Worm (Caenorhabditis elegans) whole organism, young adult: ENCODE data around the gene taf-11.3.

Source experiments
- B0019.2 ChIP-seq: fragments of 200-800 bp; sonication (Bioruptor generic); conservative IDR thresholded peaks from 2 replicates; pipeline ENCODE4 v1.3.6; 2022; ENCODE audit warnings: missing genetic modification reagents, missing genetic modification characterization, missing compliant biosample characterization
- B0261.1 ChIP-seq: sonication (generic microtip); optimal IDR thresholded peaks from 2 replicates; lab custom pipeline; 2016; ENCODE audit warnings: mild to moderate bottlenecking, missing genetic modification characterization, moderate library complexity, missing compliant biosample characterization
- D2030.7 ChIP-seq: fragments of 200-800 bp; sonication (Bioruptor generic); IDR thresholded peaks from 2 replicates; pipeline ENCODE4 v1.3.6; 2022; ENCODE audit warnings: missing genetic modification reagents, missing genetic modification characterization, missing compliant biosample characterization
- F22D6.2 ChIP-seq: sonication (generic microtip); optimal IDR thresholded peaks from 2 replicates; lab custom pipeline; 2016; ENCODE audit warnings: mild to moderate bottlenecking, missing genetic modification characterization, missing compliant biosample characterization
- F39B2.1 ChIP-seq: fragments of 200-800 bp; sonication (Bioruptor generic); IDR thresholded peaks from 2 replicates; pipeline ENCODE4 v1.3.6; 2022; ENCODE audit warnings: missing genetic modification reagents, missing genetic modification characterization, missing compliant biosample characterization
- F49E8.2 ChIP-seq: sonication (generic microtip); optimal IDR thresholded peaks from 3 replicates; lab custom pipeline; 2017; ENCODE audit warnings: missing genetic modification characterization, mild to moderate bottlenecking, missing compliant biosample characterization, antibody characterized with exemption, moderate library complexity; ENCODE audit not compliant: insufficient read depth
- T07F8.4 ChIP-seq: sonication (generic microtip); optimal IDR thresholded peaks from 2 replicates; lab custom pipeline; 2016; ENCODE audit warnings: mild to moderate bottlenecking, missing genetic modification characterization, moderate library complexity, missing compliant biosample characterization
- Y53F4B.3 ChIP-seq: fragments of 200-800 bp; sonication (Bioruptor generic); IDR thresholded peaks from 2 replicates; pipeline ENCODE4 v1.3.6; 2022; ENCODE audit warnings: missing genetic modification reagents, missing genetic modification characterization, missing compliant biosample characterization
- Y56A3A.18 ChIP-seq: fragments of 200-800 bp; sonication (Bioruptor generic); IDR thresholded peaks from 2 replicates; pipeline ENCODE4 v1.3.6; 2022; ENCODE audit warnings: missing genetic modification reagents, missing genetic modification characterization, missing compliant biosample characterization
- aptf-3 ChIP-seq: fragments of 200-800 bp; sonication (Bioruptor generic); IDR thresholded peaks from 2 replicates; pipeline ENCODE4 v1.3.6; 2022; ENCODE audit warnings: missing genetic modification characterization, missing compliant biosample characterization
- atf-7 ChIP-seq: sonication (generic microtip); optimal IDR thresholded peaks from 2 replicates; lab custom pipeline; 2017; ENCODE audit warnings: mild to moderate bottlenecking, missing genetic modification characterization, missing compliant biosample characterization
- attf-3 ChIP-seq: fragments of 200-800 bp; sonication (Bioruptor generic); conservative IDR thresholded peaks from 2 replicates; pipeline ENCODE4 v1.3.6; 2022; ENCODE audit warnings: missing genetic modification reagents, missing genetic modification characterization, missing compliant biosample characterization
- attf-5 ChIP-seq: fragments of 200-800 bp; sonication (Bioruptor generic); optimal IDR thresholded peaks from 2 replicates; lab custom pipeline; 2018; ENCODE audit warnings: mild to moderate bottlenecking, missing genetic modification characterization, missing compliant biosample characterization
- bed-1 ChIP-seq: fragments of 200-800 bp; sonication (Bioruptor generic); IDR thresholded peaks from 2 replicates; pipeline ENCODE4 v1.3.6; 2022; ENCODE audit warnings: missing genetic modification reagents, missing genetic modification characterization, missing compliant biosample characterization
- bed-2 ChIP-seq: fragments of 200-800 bp; sonication (Bioruptor generic); IDR thresholded peaks from 2 replicates; pipeline ENCODE4 v1.3.6; 2022; ENCODE audit warnings: missing genetic modification reagents, missing genetic modification characterization, missing compliant biosample characterization
- ccch-3 ChIP-seq: fragments of 200-800 bp; sonication (Bioruptor generic); optimal IDR thresholded peaks from 2 replicates; lab custom pipeline; 2018; ENCODE audit warnings: mild to moderate bottlenecking, missing genetic modification characterization, missing compliant biosample characterization
- cebp-1 ChIP-seq, 2 experiments: fragments of 200-800 bp in 1 of 2; sonication (Bioruptor generic) in 1 of 2; sonication (generic microtip) in 1 of 2; IDR thresholded peaks in 1 of 2; optimal IDR thresholded peaks in 1 of 2; 2 replicates each; pipeline versions ENCODE4 v1.3.6 to Lab custom; 2017 to 2022; ENCODE audit warnings: missing compliant biosample characterization in 2 of 2, missing genetic modification characterization in 2 of 2, mild to moderate bottlenecking in 1 of 2, missing genetic modification reagents in 1 of 2, moderate library complexity in 1 of 2
- ceh-40 ChIP-seq: fragments of 200-800 bp; sonication (Bioruptor generic); IDR thresholded peaks from 2 replicates; pipeline ENCODE4 v1.3.6; 2022; ENCODE audit warnings: missing genetic modification characterization, missing compliant biosample characterization
- ceh-58 ChIP-seq: fragments of 200-800 bp; sonication (Bioruptor generic); IDR thresholded peaks from 2 replicates; pipeline ENCODE4 v1.3.6; 2022; ENCODE audit warnings: missing genetic modification characterization, missing compliant biosample characterization
- ceh-79 ChIP-seq: sonication (generic microtip); optimal IDR thresholded peaks from 2 replicates; lab custom pipeline; 2017; ENCODE audit warnings: mild to moderate bottlenecking, missing genetic modification characterization, missing compliant biosample characterization
- ceh-91 ChIP-seq: fragments of 200-800 bp; sonication (Bioruptor generic); IDR thresholded peaks from 2 replicates; pipeline ENCODE4 v1.3.6; 2022; ENCODE audit warnings: missing genetic modification reagents, missing genetic modification characterization, missing compliant biosample characterization
- dox-1 ChIP-seq: fragments of 200-800 bp; sonication (Bioruptor generic); IDR thresholded peaks from 2 replicates; pipeline ENCODE4 v1.3.6; 2022; ENCODE audit warnings: missing genetic modification reagents, missing genetic modification characterization, missing compliant biosample characterization
- dpff-1 ChIP-seq: sonication (generic microtip); optimal IDR thresholded peaks from 2 replicates; lab custom pipeline; 2017; ENCODE audit warnings: mild to moderate bottlenecking, missing genetic modification characterization, missing compliant biosample characterization
- dpl-1 ChIP-seq: fragments of 150-350 bp; optimal IDR thresholded peaks from 2 replicates; lab custom pipeline; 2014; ENCODE audit warnings: missing biosample characterization, missing genetic modification reagents, missing genetic modification characterization
- efl-1 ChIP-seq: fragments of 150-350 bp; optimal IDR thresholded peaks from 2 replicates; lab custom pipeline; 2014; ENCODE audit warnings: missing biosample characterization, missing genetic modification reagents, missing genetic modification characterization
- egl-18 ChIP-seq: fragments of 200-800 bp; sonication (Bioruptor generic); IDR thresholded peaks from 2 replicates; pipeline ENCODE4 v1.3.6; 2022; ENCODE audit warnings: missing genetic modification reagents, missing genetic modification characterization, missing compliant biosample characterization
- ekl-4 ChIP-seq: fragments of 200-800 bp; sonication (Bioruptor generic); IDR thresholded peaks from 2 replicates; pipeline ENCODE4 v1.3.6; 2022; ENCODE audit warnings: missing genetic modification reagents, missing genetic modification characterization, missing compliant biosample characterization
- ets-4 ChIP-seq: fragments of 200-800 bp; sonication (Bioruptor generic); optimal IDR thresholded peaks from 2 replicates; lab custom pipeline; 2018; ENCODE audit warnings: mild to moderate bottlenecking, missing genetic modification characterization, missing compliant biosample characterization
- hlh-12 ChIP-seq: sonication (generic microtip); optimal IDR thresholded peaks from 2 replicates; lab custom pipeline; 2016; ENCODE audit warnings: missing genetic modification characterization, missing compliant biosample characterization
- hlh-26 ChIP-seq: fragments of 200-800 bp; sonication (Bioruptor generic); conservative IDR thresholded peaks from 2 replicates; pipeline ENCODE4 v1.3.6; 2022; ENCODE audit warnings: missing genetic modification reagents, missing genetic modification characterization, missing compliant biosample characterization
- lag-1 ChIP-seq: fragments of 200-800 bp; sonication (Bioruptor generic); IDR thresholded peaks from 2 replicates; pipeline ENCODE4 v1.3.6; 2022; ENCODE audit warnings: missing genetic modification reagents, missing genetic modification characterization, missing compliant biosample characterization
- let-607 ChIP-seq, 2 experiments: fragments of 200-800 bp in 1 of 2; sonication (Bioruptor generic) in 1 of 2; sonication (generic microtip) in 1 of 2; optimal IDR thresholded peaks; 2 replicates each; lab custom pipeline; 2016 to 2018; ENCODE audit warnings: mild to moderate bottlenecking in 2 of 2, missing compliant biosample characterization in 2 of 2, missing genetic modification characterization in 2 of 2, moderate library complexity in 2 of 2, missing genotype in 1 of 2
- lin-26 ChIP-seq: fragments of 200-800 bp; sonication (Bioruptor generic); IDR thresholded peaks from 2 replicates; pipeline ENCODE4 v1.3.6; 2022; ENCODE audit warnings: missing genetic modification reagents, missing genetic modification characterization, missing compliant biosample characterization
- lin-40 ChIP-seq: sonication (generic microtip); optimal IDR thresholded peaks from 2 replicates; lab custom pipeline; 2016; ENCODE audit warnings: missing genetic modification characterization, mild to moderate bottlenecking, missing compliant biosample characterization, missing genotype, missing genetic modification reagents
- lin-54 ChIP-seq: fragments of 200-800 bp; sonication (Bioruptor generic); optimal IDR thresholded peaks from 2 replicates; lab custom pipeline; 2018; ENCODE audit warnings: mild to moderate bottlenecking, missing genetic modification characterization, missing compliant biosample characterization
- nhr-179 ChIP-seq: sonication (generic microtip); optimal IDR thresholded peaks from 2 replicates; lab custom pipeline; 2016; ENCODE audit warnings: mild to moderate bottlenecking, missing genetic modification characterization, missing compliant biosample characterization
- pbrm-1 ChIP-seq: fragments of 200-800 bp; sonication (Bioruptor generic); IDR thresholded peaks from 2 replicates; pipeline ENCODE4 v1.3.6; 2022; ENCODE audit warnings: missing genetic modification reagents, missing genetic modification characterization, missing compliant biosample characterization
- snpc-1.3 ChIP-seq: sonication (generic microtip); optimal IDR thresholded peaks from 2 replicates; lab custom pipeline; 2017; ENCODE audit warnings: missing genetic modification characterization, mild to moderate bottlenecking, missing compliant biosample characterization, antibody characterized with exemption, moderate library complexity, missing genotype, missing genetic modification reagents; ENCODE audit not compliant: insufficient read depth
- snpc-4 ChIP-seq, 5 experiments: fragments of 150-350 bp in 1 of 5; sonication (generic microtip) in 4 of 5; optimal IDR thresholded peaks; 2 replicates each; lab custom pipeline; 2014 to 2018; ENCODE audit warnings: missing genetic modification characterization in 5 of 5, missing biosample characterization in 3 of 5, antibody characterized with exemption in 2 of 5, mild to moderate bottlenecking in 2 of 5, missing compliant biosample characterization in 2 of 5, missing genotype in 2 of 5, moderate library complexity in 2 of 5, missing genetic modification reagents in 1 of 5
- somi-1 ChIP-seq: fragments of 200-800 bp; sonication (Bioruptor generic); optimal IDR thresholded peaks from 2 replicates; lab custom pipeline; 2018; ENCODE audit warnings: mild to moderate bottlenecking, missing genetic modification characterization, missing compliant biosample characterization
- tbp1 ChIP-seq: fragments of 200-800 bp; sonication (Bioruptor generic); optimal IDR thresholded peaks from 2 replicates; lab custom pipeline; 2018; ENCODE audit warnings: mild to moderate bottlenecking, missing genetic modification characterization, missing compliant biosample characterization
- tlf-1 ChIP-seq: fragments of 200-800 bp; sonication (Bioruptor generic); optimal IDR thresholded peaks from 2 replicates; lab custom pipeline; 2018; ENCODE audit warnings: mild to moderate bottlenecking, missing genetic modification characterization, missing compliant biosample characterization
- unc-62 ChIP-seq: fragments of 150-350 bp; optimal IDR thresholded peaks from 2 replicates; lab custom pipeline; 2014; ENCODE audit warnings: missing biosample characterization, missing genetic modification reagents, missing genetic modification characterization
- zfh-2 ChIP-seq: fragments of 200-800 bp; sonication (Bioruptor generic); conservative IDR thresholded peaks from 2 replicates; pipeline ENCODE4 v1.3.6; 2022; ENCODE audit warnings: missing genetic modification reagents, missing genetic modification characterization, missing compliant biosample characterization
- zim-3 ChIP-seq: sonication (generic microtip); optimal IDR thresholded peaks from 2 replicates; lab custom pipeline; 2017; ENCODE audit warnings: mild to moderate bottlenecking, missing genetic modification characterization, moderate library complexity, missing compliant biosample characterization
- ztf-22 ChIP-seq: fragments of 200-800 bp; sonication (Bioruptor generic); optimal IDR thresholded peaks from 2 replicates; lab custom pipeline; 2018; ENCODE audit warnings: mild to moderate bottlenecking, missing genetic modification characterization, moderate library complexity, missing compliant biosample characterization
- ztf-25 ChIP-seq: fragments of 200-800 bp; sonication (Bioruptor generic); IDR thresholded peaks from 2 replicates; pipeline ENCODE4 v1.3.6; 2022; ENCODE audit warnings: missing genetic modification reagents, missing genetic modification characterization, missing compliant biosample characterization
- ztf-26 ChIP-seq: sonication (generic microtip); optimal IDR thresholded peaks from 2 replicates; lab custom pipeline; 2017; ENCODE audit warnings: missing genetic modification characterization, missing compliant biosample characterization

The taf-11.3 gene

ce11 chrIII:10533310-10533709 lies 28.3 kb upstream of the taf-11.3 start:
- TF ChIP-seq dpl-1 (GFP tag; lab: Kevin White, UChicago) (no peak), bed-1 (GFP tag; lab: Robert Waterston, UW) (no peak), ztf-25 (no peak), tlf-1 (peak; percentile 34), D2030.7 (GFP tag; lab: Robert Waterston, UW) (no peak), efl-1 (GFP tag; lab: Kevin White, UChicago) (no peak), ceh-40 (GFP tag; lab: Robert Waterston, UW) (no peak), attf-3 (GFP tag; lab: Robert Waterston, UW) (no peak), ccch-3 (GFP tag; lab: Kevin White, UChicago) (no peak), T07F8.4 (tag; lab: Kevin White, UChicago) (no peak), lin-40 (peak; percentile 30), ceh-58 (no peak), ets-4 (peak; percentile 35), ceh-79 (tag; lab: Kevin White, UChicago) (no peak), B0261.1 (no peak), ztf-26 (tag; lab: Kevin White, UChicago) (peak; percentile 15), unc-62 (GFP tag; lab: Kevin White, UChicago) (peak; percentile 43), attf-5 (peak; percentile 24), ztf-22 (peak; percentile 78), pbrm-1 (GFP tag; lab: Robert Waterston, UW) (no peak), lin-26 (GFP tag; lab: Robert Waterston, UW) (no peak), zim-3 (tag; lab: Kevin White, UChicago) (no peak), Y53F4B.3 (GFP tag; lab: Robert Waterston, UW) (no peak), aptf-3 (GFP tag; lab: Robert Waterston, UW) (no peak), Y56A3A.18 (GFP tag; lab: Robert Waterston, UW) (0 out of 2 replicates have a peak, but pooled peaks have one; percentile 42), lin-54 (GFP tag; lab: Kevin White, UChicago) (peak; percentile 5), F22D6.2 (tag; lab: Kevin White, UChicago) (no peak), dpff-1 (no peak), bed-2 (GFP tag; lab: Robert Waterston, UW) (no peak), hlh-26 (GFP tag; lab: Robert Waterston, UW) (no peak), hlh-12 (tag; lab: Kevin White, UChicago) (no peak), nhr-179 (tag; lab: Kevin White, UChicago) (no peak), F39B2.1 (no peak), egl-18 (no peak), somi-1 (GFP tag; lab: Kevin White, UChicago) (no peak), tbp1 (GFP tag; lab: Kevin White, UChicago) (peak; percentile 18), ceh-91 (GFP tag; lab: Robert Waterston, UW) (no peak), ekl-4 (no peak), lag-1 (GFP tag; lab: Robert Waterston, UW) (no peak), cebp-1 (GFP tag; IDR thresholded peaks at IDR 0.05; lab: Robert Waterston, UW) (no peak), cebp-1 (tag; optimal IDR thresholded peaks at IDR 0.05; lab: Kevin White, UChicago) (peak; percentile 69), dox-1 (peak; percentile 69), let-607 (tag; optimal IDR thresholded peaks at IDR 0.05; lab: Kevin White, UChicago) (peak; percentile 89 to 91), F49E8.2 (tag; lab: Kevin White, UChicago) (no peak), zfh-2 (no peak), snpc-4 (GFP tag; optimal IDR thresholded peaks at IDR 0.05; lab: Kevin White, UChicago) (no peak), snpc-4 (tag; optimal IDR thresholded peaks at IDR 0.05; lab: Kevin White, UChicago) (peak in 3 of 4 experiments; percentile 3 to 62 (median 33)), snpc-1.3 (tag; lab: Kevin White, UChicago) (no peak), atf-7 (tag; lab: Kevin White, UChicago) (peak; percentile 32), B0019.2 (GFP tag; lab: Robert Waterston, UW) (no peak)
